Fruit fly (Drosophila melanogaster) whole organism, pupa: Measurements from ENCODE around the gene Nepl18.

ENCODE experiments used
- CG10348 ChIP-seq: fragments of 200-800 bp; sonication (Bioruptor generic); IDR thresholded peaks from 2 replicates; pipeline ENCODE4 v1.3.6; 2022; ENCODE audit warnings: missing biosample characterization, missing genetic modification characterization
- CG14655 ChIP-seq: fragments of 200-800 bp; sonication (Bioruptor generic); optimal IDR thresholded peaks from 3 replicates; lab custom pipeline; 2017; ENCODE audit warnings: mild to moderate bottlenecking, missing biosample characterization, missing genetic modification reagents, missing genetic modification characterization
- CG15710 ChIP-seq: fragments of 200-800 bp; sonication (Bioruptor generic); optimal IDR thresholded peaks from 2 replicates; lab custom pipeline; 2018; ENCODE audit warnings: missing biosample characterization, mild to moderate bottlenecking, missing genetic modification characterization, moderate library complexity
- CG32121 ChIP-seq: fragments of 200-800 bp; sonication (Bioruptor generic); IDR thresholded peaks from 2 replicates; pipeline ENCODE4 v1.3.6; 2022; ENCODE audit warnings: missing biosample characterization, missing genetic modification characterization
- CG4496 ChIP-seq: fragments of 200-800 bp; sonication (Bioruptor generic); IDR thresholded peaks from 3 replicates; pipeline ENCODE4 v1.3.6; 2022; ENCODE audit warnings: missing biosample characterization, missing genetic modification characterization
- CG8301 ChIP-seq: fragments of 200-800 bp; sonication (Bioruptor generic); optimal IDR thresholded peaks from 2 replicates; lab custom pipeline; 2018; ENCODE audit warnings: missing biosample characterization, mild to moderate bottlenecking, missing genetic modification characterization
- EcR ChIP-seq: fragments of 200-800 bp; sonication (Bioruptor generic); optimal IDR thresholded peaks from 3 replicates; lab custom pipeline; 2019; ENCODE audit warnings: missing biosample characterization, missing genetic modification characterization, mild to moderate bottlenecking, moderate library complexity, missing genetic modification reagents
- Ets98B ChIP-seq: fragments of 200-800 bp; sonication (Bioruptor generic); IDR thresholded peaks from 2 replicates; pipeline ENCODE4 v1.3.6; 2022; ENCODE audit warnings: missing biosample characterization, missing genetic modification characterization
- Pif1A ChIP-seq: fragments of 200-800 bp; sonication (Bioruptor generic); optimal IDR thresholded peaks from 3 replicates; lab custom pipeline; 2016; ENCODE audit warnings: missing biosample characterization, missing genetic modification characterization
- Pif1B ChIP-seq: fragments of 200-800 bp; sonication (Bioruptor generic); optimal IDR thresholded peaks from 3 replicates; lab custom pipeline; 2016; ENCODE audit warnings: missing biosample characterization, missing genetic modification characterization
- Snoo ChIP-seq: fragments of 200-800 bp; sonication (Bioruptor generic); optimal IDR thresholded peaks from 3 replicates; lab custom pipeline; 2017; ENCODE audit warnings: missing biosample characterization, mild to moderate bottlenecking, missing genetic modification characterization, inconsistent platforms
- fd96Ca ChIP-seq: fragments of 200-800 bp; sonication (Bioruptor generic); IDR thresholded peaks from 3 replicates; pipeline ENCODE4 v1.3.6; 2022; ENCODE audit warnings: missing biosample characterization, missing genetic modification characterization
- rn ChIP-seq: fragments of 200-800 bp; sonication (Bioruptor generic); IDR thresholded peaks from 2 replicates; pipeline ENCODE4 v1.3.6; 2022; ENCODE audit warnings: missing biosample characterization, missing genetic modification characterization

DNA sequence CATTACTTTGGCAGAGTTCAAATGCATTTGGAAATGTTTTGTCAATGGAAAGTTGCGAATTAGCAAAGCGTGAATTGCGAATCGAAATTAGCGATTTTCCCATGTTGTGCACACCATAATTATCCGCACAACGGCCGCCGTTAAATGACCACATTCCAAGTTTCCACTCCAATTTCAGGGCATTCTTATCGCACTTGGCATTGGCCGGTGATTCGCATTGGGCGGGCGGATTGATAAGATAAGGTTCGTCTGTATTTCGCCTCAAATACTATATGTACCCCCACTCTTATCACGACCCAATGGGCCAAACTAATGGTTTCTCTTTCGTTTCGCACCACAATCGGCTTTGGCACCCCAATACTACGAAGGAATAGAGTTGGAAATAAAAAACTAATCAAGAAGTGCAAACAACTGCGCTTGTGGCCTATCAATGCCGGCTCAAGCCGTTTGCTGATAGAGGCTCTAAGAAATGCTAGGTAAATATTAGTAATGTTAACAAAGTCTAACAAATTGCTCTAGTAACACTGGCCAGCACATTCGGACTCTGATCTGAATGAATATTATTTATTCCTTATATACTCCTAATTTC lies 46.0 kb upstream of the Nepl18 start:
- TF ChIP-seq CG15710 (tag; lab: Kevin White, UChicago) (no peak), CG4496 (GFP tag; lab: Robert Waterston, UW) (no peak), fd96Ca (no peak), Snoo (tag; lab: Kevin White, UChicago) (no peak), rn (no peak), Pif1B (GFP tag; lab: Kevin White, UChicago) (no peak), CG10348 (GFP tag; lab: Robert Waterston, UW) (no peak), CG32121 (GFP tag; lab: Robert Waterston, UW) (no peak), Ets98B (no peak), CG14655 (GFP tag; lab: Kevin White, UChicago) (no peak), CG8301 (tag; lab: Kevin White, UChicago) (no peak), Pif1A (GFP tag; lab: Kevin White, UChicago) (no peak), EcR (GFP tag; lab: Kevin White, UChicago) (no peak)
